Worm (Caenorhabditis elegans): ENCODE measurements around the gene rpap-2.

- TF ChIP-seq hnd-1 (tag; optimal IDR thresholded peaks at IDR 0.05), result no peak
- TF ChIP-seq hmg-4 (GFP tag; optimal IDR thresholded peaks at IDR 0.05), result no peak
- no peak for TF ChIP-seq ama-1 (optimal IDR thresholded peaks at IDR 0.05)
- no peak for TF ChIP-seq flt-1 (GFP tag; IDR thresholded peaks at IDR 0.05)
- no peak for TF ChIP-seq tra-4 (tag; optimal IDR thresholded peaks at IDR 0.05)
Measured at ce11 chrIII:8984412-8984811, 16.6 kb downstream of the rpap-2 start.
